Worm (Caenorhabditis elegans) whole organism, late embryonic: ENCODE results near the gene pqn-82.
"Not testable (repeated sequence)": the region's sequence is repeated elsewhere in the genome, so short reads cannot be mapped to it uniquely, and the experiment has no call there.

Experiments used
- K02D7.2 ChIP-seq: sonication (generic microtip); optimal IDR thresholded peaks from 2 replicates; lab custom pipeline; 2017; ENCODE audit warnings: mild to moderate bottlenecking, missing genetic modification characterization, missing compliant biosample characterization
- K09A11.1 ChIP-seq: sonication (generic microtip); optimal IDR thresholded peaks from 2 replicates; lab custom pipeline; 2017; ENCODE audit warnings: antibody characterized with exemption, mild to moderate bottlenecking, missing genetic modification characterization, missing compliant biosample characterization; ENCODE audit not compliant: insufficient read depth
- ceh-19 ChIP-seq: fragments of 200-800 bp; sonication (Bioruptor generic); optimal IDR thresholded peaks from 2 replicates; lab custom pipeline; 2018; ENCODE audit warnings: mild to moderate bottlenecking, missing genetic modification characterization, missing compliant biosample characterization
- ceh-24 ChIP-seq: sonication (generic microtip); optimal IDR thresholded peaks from 2 replicates; lab custom pipeline; 2016; ENCODE audit warnings: mild to moderate bottlenecking, missing genetic modification characterization, missing compliant biosample characterization
- dmd-4 ChIP-seq: sonication (generic microtip); optimal IDR thresholded peaks from 2 replicates; lab custom pipeline; 2016; ENCODE audit warnings: borderline replicate concordance, missing genetic modification characterization, missing compliant biosample characterization
- elt-2 ChIP-seq: sonication (generic microtip); optimal IDR thresholded peaks from 2 replicates; lab custom pipeline; 2016; ENCODE audit warnings: missing genetic modification reagents, missing genetic modification characterization, missing compliant biosample characterization
- mec-3 ChIP-seq: sonication (generic microtip); optimal IDR thresholded peaks from 2 replicates; lab custom pipeline; 2016; ENCODE audit warnings: borderline replicate concordance, missing genetic modification characterization, missing compliant biosample characterization
- nfya-1 ChIP-seq: sonication (generic microtip); optimal IDR thresholded peaks from 2 replicates; lab custom pipeline; 2017; ENCODE audit warnings: missing genetic modification characterization, mild to moderate bottlenecking, missing compliant biosample characterization, antibody characterized with exemption, moderate library complexity
- nhr-11 ChIP-seq: fragments of 150-350 bp; optimal IDR thresholded peaks from 2 replicates; lab custom pipeline; 2014; ENCODE audit warnings: missing biosample characterization, missing genetic modification characterization
- pat-9 ChIP-seq: fragments of 200-800 bp; sonication (Bioruptor generic); optimal IDR thresholded peaks from 2 replicates; lab custom pipeline; 2018; ENCODE audit warnings: mild to moderate bottlenecking, missing genetic modification characterization, moderate library complexity, missing compliant biosample characterization
- unc-55 ChIP-seq: sonication (generic microtip); optimal IDR thresholded peaks from 2 replicates; lab custom pipeline; 2017; ENCODE audit warnings: missing biosample characterization, missing genetic modification reagents, missing genetic modification characterization

ce11 chrIII:1892147-1892546, 43.3 kb downstream of the pqn-82 start:
- not testable (repeated sequence) for TF ChIP-seq dmd-4 (tag; lab: Kevin White, UChicago); ceh-19 (GFP tag; lab: Kevin White, UChicago); mec-3 (tag; lab: Kevin White, UChicago); nfya-1 (tag; lab: Kevin White, UChicago); unc-55; elt-2 (tag; lab: Kevin White, UChicago); ceh-24 (tag; lab: Kevin White, UChicago); pat-9 (tag; lab: Kevin White, UChicago); K02D7.2 (tag; lab: Kevin White, UChicago); K09A11.1 (tag; lab: Kevin White, UChicago); nhr-11 (tag; lab: Kevin White, UChicago)
